Worm (Caenorhabditis elegans) whole organism, young adult: ENCODE measurements around the gene T27A1.3.

Experiments
- B0035.1 ChIP-seq: sonication (generic microtip); optimal IDR thresholded peaks from 2 replicates; lab custom pipeline; 2016; ENCODE audit warnings: missing genetic modification characterization, mild to moderate bottlenecking, missing compliant biosample characterization, missing genotype, missing genetic modification reagents
- F10E7.11 ChIP-seq: sonication (generic microtip); optimal IDR thresholded peaks from 2 replicates; lab custom pipeline; 2017; ENCODE audit warnings: mild to moderate bottlenecking, missing genetic modification characterization, moderate library complexity, missing compliant biosample characterization
- F22D6.2 ChIP-seq: sonication (generic microtip); optimal IDR thresholded peaks from 2 replicates; lab custom pipeline; 2016; ENCODE audit warnings: mild to moderate bottlenecking, missing genetic modification characterization, missing compliant biosample characterization
- F57C9.4 ChIP-seq: sonication (generic microtip); optimal IDR thresholded peaks from 2 replicates; lab custom pipeline; 2017; ENCODE audit warnings: mild to moderate bottlenecking, missing genetic modification characterization, missing compliant biosample characterization
- T07F8.4 ChIP-seq: sonication (generic microtip); optimal IDR thresholded peaks from 2 replicates; lab custom pipeline; 2016; ENCODE audit warnings: mild to moderate bottlenecking, missing genetic modification characterization, moderate library complexity, missing compliant biosample characterization
- Y53F4B.3 ChIP-seq: fragments of 200-800 bp; sonication (Bioruptor generic); IDR thresholded peaks from 2 replicates; pipeline ENCODE4 v1.3.6; 2022; ENCODE audit warnings: missing genetic modification reagents, missing genetic modification characterization, missing compliant biosample characterization
- Y53G8AR.9 ChIP-seq: fragments of 200-800 bp; sonication (Bioruptor generic); conservative IDR thresholded peaks from 2 replicates; pipeline ENCODE4 v1.3.6; 2022; ENCODE audit warnings: missing genetic modification reagents, missing genetic modification characterization, missing compliant biosample characterization
- Y79H2A.3 ChIP-seq: fragments of 200-800 bp; sonication (Bioruptor generic); conservative IDR thresholded peaks from 2 replicates; pipeline ENCODE4 v1.3.6; 2022; ENCODE audit warnings: missing genetic modification reagents, missing genetic modification characterization, missing compliant biosample characterization
- ZK185.1 ChIP-seq: sonication (generic microtip); optimal IDR thresholded peaks from 2 replicates; lab custom pipeline; 2016; ENCODE audit warnings: mild to moderate bottlenecking, missing genetic modification characterization, missing compliant biosample characterization; ENCODE audit not compliant: poor library complexity, severe bottlenecking
- aptf-2 ChIP-seq: fragments of 200-800 bp; sonication (Bioruptor generic); conservative IDR thresholded peaks from 2 replicates; pipeline ENCODE4 v1.3.6; 2022; ENCODE audit warnings: missing genetic modification reagents, missing genetic modification characterization, missing compliant biosample characterization
- atf-7 ChIP-seq: sonication (generic microtip); optimal IDR thresholded peaks from 2 replicates; lab custom pipeline; 2017; ENCODE audit warnings: mild to moderate bottlenecking, missing genetic modification characterization, missing compliant biosample characterization
- bed-2 ChIP-seq: fragments of 200-800 bp; sonication (Bioruptor generic); IDR thresholded peaks from 2 replicates; pipeline ENCODE4 v1.3.6; 2022; ENCODE audit warnings: missing genetic modification reagents, missing genetic modification characterization, missing compliant biosample characterization
- ccch-3 ChIP-seq: fragments of 200-800 bp; sonication (Bioruptor generic); optimal IDR thresholded peaks from 2 replicates; lab custom pipeline; 2018; ENCODE audit warnings: mild to moderate bottlenecking, missing genetic modification characterization, missing compliant biosample characterization
- cebp-1 ChIP-seq, 2 experiments: fragments of 200-800 bp in 1 of 2; sonication (Bioruptor generic) in 1 of 2; sonication (generic microtip) in 1 of 2; IDR thresholded peaks in 1 of 2; optimal IDR thresholded peaks in 1 of 2; 2 replicates each; pipeline versions ENCODE4 v1.3.6 to Lab custom; 2017 to 2022; ENCODE audit warnings: missing compliant biosample characterization in 2 of 2, missing genetic modification characterization in 2 of 2, mild to moderate bottlenecking in 1 of 2, missing genetic modification reagents in 1 of 2, moderate library complexity in 1 of 2
- cebp-2 ChIP-seq: fragments of 200-800 bp; sonication (Bioruptor generic); IDR thresholded peaks from 2 replicates; pipeline ENCODE4 v1.3.6; 2022; ENCODE audit warnings: missing genetic modification characterization, missing compliant biosample characterization
- die-1 ChIP-seq: sonication (generic microtip); optimal IDR thresholded peaks from 2 replicates; lab custom pipeline; 2016; ENCODE audit warnings: missing genotype, mild to moderate bottlenecking, missing genetic modification characterization, missing compliant biosample characterization
- dpff-1 ChIP-seq: sonication (generic microtip); optimal IDR thresholded peaks from 2 replicates; lab custom pipeline; 2017; ENCODE audit warnings: mild to moderate bottlenecking, missing genetic modification characterization, missing compliant biosample characterization
- egl-44 ChIP-seq: fragments of 200-800 bp; sonication (Bioruptor generic); IDR thresholded peaks from 2 replicates; pipeline ENCODE4 v1.3.6; 2022; ENCODE audit warnings: missing genetic modification reagents, missing genetic modification characterization, missing compliant biosample characterization
- egrh-3 ChIP-seq: fragments of 200-800 bp; sonication (Bioruptor generic); IDR thresholded peaks from 2 replicates; pipeline ENCODE4 v1.3.6; 2022; ENCODE audit warnings: missing genetic modification reagents, missing genetic modification characterization, missing compliant biosample characterization
- ekl-4 ChIP-seq: fragments of 200-800 bp; sonication (Bioruptor generic); IDR thresholded peaks from 2 replicates; pipeline ENCODE4 v1.3.6; 2022; ENCODE audit warnings: missing genetic modification reagents, missing genetic modification characterization, missing compliant biosample characterization
- fkh-3 ChIP-seq: sonication (generic microtip); optimal IDR thresholded peaks from 2 replicates; lab custom pipeline; 2016; ENCODE audit warnings: mild to moderate bottlenecking, missing genetic modification characterization, missing compliant biosample characterization
- lin-54 ChIP-seq: fragments of 200-800 bp; sonication (Bioruptor generic); optimal IDR thresholded peaks from 2 replicates; lab custom pipeline; 2018; ENCODE audit warnings: mild to moderate bottlenecking, missing genetic modification characterization, missing compliant biosample characterization
- lsl-1 ChIP-seq: fragments of 200-800 bp; sonication (Bioruptor generic); optimal IDR thresholded peaks from 2 replicates; lab custom pipeline; 2018; ENCODE audit warnings: mild to moderate bottlenecking, missing genetic modification characterization, moderate library complexity, missing compliant biosample characterization
- lsy-27 ChIP-seq: sonication (generic microtip); optimal IDR thresholded peaks from 2 replicates; lab custom pipeline; 2017; ENCODE audit warnings: missing genetic modification characterization, mild to moderate bottlenecking, missing compliant biosample characterization, antibody characterized with exemption, missing genotype, borderline replicate concordance; ENCODE audit not compliant: insufficient read depth
- madf-10 ChIP-seq: sonication (generic microtip); optimal IDR thresholded peaks from 2 replicates; lab custom pipeline; 2016; ENCODE audit warnings: mild to moderate bottlenecking, missing genetic modification characterization, missing compliant biosample characterization
- madf-6 ChIP-seq: fragments of 200-800 bp; sonication (Bioruptor generic); IDR thresholded peaks from 2 replicates; pipeline ENCODE4 v1.3.6; 2022; ENCODE audit warnings: missing genetic modification reagents, missing genetic modification characterization, missing compliant biosample characterization
- madf-8 ChIP-seq: fragments of 200-800 bp; sonication (Bioruptor generic); conservative IDR thresholded peaks from 2 replicates; pipeline ENCODE4 v1.3.6; 2022; ENCODE audit warnings: missing genetic modification reagents, missing genetic modification characterization, missing compliant biosample characterization
- mes-4 ChIP-seq: sonication (generic microtip); optimal IDR thresholded peaks from 2 replicates; lab custom pipeline; 2016; ENCODE audit warnings: missing genotype, missing genetic modification characterization, missing compliant biosample characterization
- nfya-1 ChIP-seq: sonication (generic microtip); optimal IDR thresholded peaks from 2 replicates; lab custom pipeline; 2017; ENCODE audit warnings: antibody characterized with exemption, missing compliant biosample characterization, missing genetic modification characterization, borderline replicate concordance; ENCODE audit not compliant: insufficient read depth
- nhr-80 ChIP-seq: sonication (generic microtip); optimal IDR thresholded peaks from 2 replicates; lab custom pipeline; 2016; ENCODE audit warnings: missing genetic modification characterization, missing compliant biosample characterization
- pha-4 ChIP-seq: fragments of 150-350 bp; sonication (generic microtip); optimal IDR thresholded peaks from 2 replicates; lab custom pipeline; 2014; ENCODE audit warnings: missing biosample characterization, missing genetic modification reagents, missing genetic modification characterization
- rec-8 ChIP-seq, 2 experiments: sonication (generic microtip); optimal IDR thresholded peaks; 2 replicates each; lab custom pipeline; 2016; ENCODE audit warnings: mild to moderate bottlenecking in 2 of 2, missing genetic modification characterization in 2 of 2, missing genetic modification reagents in 2 of 2, missing genotype in 2 of 2, missing biosample characterization in 1 of 2, missing compliant biosample characterization in 1 of 2, moderate library complexity in 1 of 2
- repo-1 ChIP-seq: sonication (generic microtip); optimal IDR thresholded peaks from 2 replicates; lab custom pipeline; 2017; ENCODE audit warnings: mild to moderate bottlenecking, missing genetic modification characterization, missing compliant biosample characterization
- snpc-3.4 ChIP-seq: sonication (generic microtip); optimal IDR thresholded peaks from 2 replicates; lab custom pipeline; 2017; ENCODE audit warnings: missing genetic modification characterization, mild to moderate bottlenecking, missing compliant biosample characterization, antibody characterized with exemption, moderate library complexity, missing genotype, missing genetic modification reagents
- sptf-2 ChIP-seq: fragments of 200-800 bp; sonication (Bioruptor generic); optimal IDR thresholded peaks from 2 replicates; lab custom pipeline; 2018; ENCODE audit warnings: mild to moderate bottlenecking, missing genetic modification characterization, missing compliant biosample characterization
- zfh-2 ChIP-seq: fragments of 200-800 bp; sonication (Bioruptor generic); conservative IDR thresholded peaks from 2 replicates; pipeline ENCODE4 v1.3.6; 2022; ENCODE audit warnings: missing genetic modification reagents, missing genetic modification characterization, missing compliant biosample characterization
- ztf-18 ChIP-seq: sonication (generic microtip); optimal IDR thresholded peaks from 2 replicates; lab custom pipeline; 2016; ENCODE audit warnings: missing genotype, mild to moderate bottlenecking, missing genetic modification characterization, missing compliant biosample characterization
- ztf-26 ChIP-seq: sonication (generic microtip); optimal IDR thresholded peaks from 2 replicates; lab custom pipeline; 2017; ENCODE audit warnings: missing genetic modification characterization, missing compliant biosample characterization

The T27A1.3 gene

DNA sequence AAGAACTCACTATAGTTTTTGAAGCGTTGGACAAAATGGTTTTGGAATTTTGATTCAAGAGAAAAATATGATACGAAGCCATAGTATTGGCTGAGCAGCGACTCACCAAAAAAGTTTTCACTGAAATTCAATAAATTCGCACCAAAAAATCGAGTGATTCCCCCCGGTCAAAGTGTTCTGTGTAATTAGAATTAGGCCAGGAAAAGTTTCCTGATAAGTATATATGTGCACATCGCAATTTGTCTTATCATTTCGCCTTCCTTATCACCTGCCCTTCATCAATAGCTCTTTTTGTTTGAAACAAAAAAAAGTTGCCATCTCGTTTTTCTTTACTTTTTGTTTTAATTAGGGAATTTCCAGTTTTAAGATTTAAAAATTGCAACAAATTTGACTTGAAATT is 13.6 kb upstream of the T27A1.3 start:
- no peak for TF ChIP-seq egl-44 (GFP tag; lab: Robert Waterston, UW)
- TF ChIP-seq zfh-2 (GFP tag; lab: Robert Waterston, UW): no peak
- TF ChIP-seq nhr-80: peak; percentile 53
- TF ChIP-seq mes-4: no peak

DNA sequence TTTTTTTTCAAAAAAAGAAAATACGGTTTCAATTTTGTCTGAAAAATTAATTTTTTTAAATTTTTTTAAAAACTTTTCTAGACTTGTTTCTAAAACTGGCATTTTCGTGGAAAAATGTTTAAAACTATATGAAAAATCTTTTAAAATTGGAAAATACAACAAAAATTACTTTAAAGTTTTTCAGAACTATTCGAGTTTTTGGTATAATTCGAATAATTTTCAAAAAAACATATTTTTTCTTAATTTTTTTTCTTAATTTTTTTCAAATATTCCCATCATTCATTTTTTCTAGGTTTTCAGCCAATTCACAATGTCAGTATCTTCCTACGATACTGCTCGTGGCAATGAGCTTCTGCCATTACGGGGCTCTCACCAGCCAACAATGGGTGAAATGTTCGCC is 13.0 kb upstream of the T27A1.3 start, which contains the start of gene slc-36.2:
slc-36.2 (plus strand) TSS at position 301 of the 400 bp plus-strand sequence.
- TF ChIP-seq ekl-4 (GFP tag; lab: Robert Waterston, UW) (no peak), die-1 (tag; lab: Kevin White, UChicago) (no peak), snpc-3.4 (tag; lab: Kevin White, UChicago) (no peak), lin-54 (GFP tag; lab: Kevin White, UChicago) (no peak), cebp-1 (GFP tag; IDR thresholded peaks at IDR 0.05; lab: Robert Waterston, UW) (no peak), cebp-1 (tag; optimal IDR thresholded peaks at IDR 0.05; lab: Kevin White, UChicago) (no peak), madf-6 (no peak), Y79H2A.3 (GFP tag; lab: Robert Waterston, UW) (no peak), lsy-27 (tag; lab: Kevin White, UChicago) (no peak), dpff-1 (tag; lab: Kevin White, UChicago) (no peak), Y53F4B.3 (GFP tag; lab: Robert Waterston, UW) (no peak), atf-7 (no peak), F57C9.4 (tag; lab: Kevin White, UChicago) (no peak), pha-4 (tag; lab: Kevin White, UChicago) (no peak), bed-2 (GFP tag; lab: Robert Waterston, UW) (no peak), sptf-2 (GFP tag; lab: Kevin White, UChicago) (no peak), F10E7.11 (tag; lab: Kevin White, UChicago) (no peak), repo-1 (tag; lab: Kevin White, UChicago) (no peak)

DNA sequence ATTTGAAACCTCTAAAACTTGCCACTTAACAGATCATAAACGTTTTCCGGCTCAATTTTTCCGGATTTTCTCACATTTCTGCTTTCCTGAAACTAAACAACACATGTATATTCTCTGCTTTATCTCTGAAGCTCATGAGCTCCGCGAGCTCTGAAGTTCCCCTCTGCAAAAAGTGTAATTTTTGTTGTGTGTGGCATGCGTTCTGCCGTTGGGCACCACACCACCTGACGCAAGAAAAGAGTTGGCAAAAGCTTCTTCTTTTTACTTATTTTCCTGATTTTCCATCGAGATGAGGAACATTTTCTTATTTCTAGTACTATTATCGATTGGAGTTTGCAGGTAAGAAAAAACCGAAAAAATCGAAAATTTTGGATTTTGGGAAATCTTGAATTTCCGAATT is 9.0 kb upstream of the T27A1.3 start, which contains the start of gene lgc-34:
lgc-34 (plus strand) TSS at position 200 of the 400 bp plus-strand sequence.
- TF ChIP-seq cebp-2 (no peak), dpff-1 (tag; lab: Kevin White, UChicago) (no peak), fkh-3 (no peak), B0035.1 (tag; lab: Kevin White, UChicago) (no peak), sptf-2 (GFP tag; lab: Kevin White, UChicago) (no peak), Y53G8AR.9 (no peak), lsl-1 (no peak), egrh-3 (GFP tag; lab: Robert Waterston, UW) (no peak), lsy-27 (tag; lab: Kevin White, UChicago) (no peak), F10E7.11 (tag; lab: Kevin White, UChicago) (no peak), ztf-26 (tag; lab: Kevin White, UChicago) (no peak), ccch-3 (GFP tag; lab: Kevin White, UChicago) (no peak), aptf-2 (GFP tag; lab: Robert Waterston, UW) (no peak), madf-10 (tag; lab: Kevin White, UChicago) (no peak)

DNA sequence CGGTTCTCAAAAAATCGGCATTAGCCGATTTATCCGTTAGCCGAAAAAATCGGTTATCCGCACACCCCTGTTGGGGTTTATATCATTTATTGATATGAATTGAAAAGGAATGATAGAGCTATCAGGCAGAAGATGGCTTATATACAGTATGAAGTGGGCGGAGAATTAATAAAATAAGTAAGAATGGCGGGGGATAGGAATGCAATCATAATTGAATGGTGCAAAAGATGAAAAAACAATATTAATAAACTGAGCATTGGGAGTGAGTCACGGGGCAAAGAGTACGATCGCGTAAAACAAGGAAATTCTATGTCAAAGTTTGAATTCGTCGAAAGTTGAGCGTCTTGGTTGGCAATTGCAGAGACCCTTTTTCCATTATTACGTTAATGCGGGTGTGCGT is 1.4 kb downstream of the T27A1.3 start, which contains the start of gene T27A1.2:
T27A1.2 (minus strand) TSS at position 101 of the 400 bp plus-strand sequence.
- TF ChIP-seq T07F8.4 (tag; lab: Kevin White, UChicago): no peak
- TF ChIP-seq Y79H2A.3 (GFP tag; lab: Robert Waterston, UW): no peak
- no peak for TF ChIP-seq rec-8 (tag; optimal IDR thresholded peaks at IDR 0.05; lab: Kevin White, UChicago)
- TF ChIP-seq nfya-1: no peak
- TF ChIP-seq Y53F4B.3 (GFP tag; lab: Robert Waterston, UW): no peak
- TF ChIP-seq egl-44 (GFP tag; lab: Robert Waterston, UW): no peak
- no peak for TF ChIP-seq ZK185.1 (tag; lab: Kevin White, UChicago)
- TF ChIP-seq ztf-18 (tag; lab: Kevin White, UChicago): no peak
- no peak for TF ChIP-seq die-1 (tag; lab: Kevin White, UChicago)
- TF ChIP-seq lin-54 (GFP tag; lab: Kevin White, UChicago): no peak
- no peak for TF ChIP-seq cebp-2
- TF ChIP-seq F22D6.2 (tag; lab: Kevin White, UChicago): no peak
- TF ChIP-seq madf-8 (GFP tag; lab: Robert Waterston, UW): no peak
